Fruit fly (Drosophila melanogaster): ENCODE data around the gene side-IV.

Gene side-IV

dm6 chr3R:13434325-13435168 lies 15.8 kb upstream of the side-IV start, which contains the start of gene yrt:
Gene yrt, minus strand, starts transcription at chr3R:13434984.
- TF ChIP-seq Dfd (GFP tag; optimal IDR thresholded peaks at IDR 0.05): no peak
- TF ChIP-seq Hr78 (GFP tag; optimal IDR thresholded peaks at IDR 0.05): no peak
- no peak for TF ChIP-seq CG32264 (GFP tag; optimal IDR thresholded peaks at IDR 0.05)
- no peak for TF ChIP-seq brk (GFP tag; optimal IDR thresholded peaks at IDR 0.05)
- TF ChIP-seq CrebA (GFP tag; optimal IDR thresholded peaks at IDR 0.05; ENCODE audit: borderline replicate concordance): no peak
- TF ChIP-seq N (GFP tag; optimal IDR thresholded peaks at IDR 0.05): no peak
- TF ChIP-seq OdsH (GFP tag; optimal IDR thresholded peaks at IDR 0.05): no peak
- TF ChIP-seq HLH106 (tag; optimal IDR thresholded peaks at IDR 0.05): no peak
- no peak for TF ChIP-seq CG9705 (GFP tag; optimal IDR thresholded peaks at IDR 0.05)
- TF ChIP-seq Rel (GFP tag; optimal IDR thresholded peaks at IDR 0.05): no peak
- TF ChIP-seq Rel (tag; optimal IDR thresholded peaks at IDR 0.05): peak; percentile 44
- peak; percentile 18 for TF ChIP-seq psq (GFP tag; optimal IDR thresholded peaks at IDR 0.05)
- TF ChIP-seq GATAd (GFP tag; optimal IDR thresholded peaks at IDR 0.05): no peak
- TF ChIP-seq lola (GFP tag; optimal IDR thresholded peaks at IDR 0.05): no peak
- TF ChIP-seq sage (GFP tag; optimal IDR thresholded peaks at IDR 0.05): no peak
- no peak for TF ChIP-seq dsf (GFP tag; optimal IDR thresholded peaks at IDR 0.05; ENCODE audit: borderline replicate concordance)
- no peak for TF ChIP-seq Sp1 (GFP tag; optimal IDR thresholded peaks at IDR 0.05)
- TF ChIP-seq pan (optimal IDR thresholded peaks at IDR 0.05): no peak
- TF ChIP-seq Hnf4 (GFP tag; optimal IDR thresholded peaks at IDR 0.05): no peak
- peak; percentile 89 for TF ChIP-seq Myc (optimal IDR thresholded peaks at IDR 0.05)
- TF ChIP-seq Mio (GFP tag; optimal IDR thresholded peaks at IDR 0.05): no peak

dm6 chr3R:13435836-13436235 lies 14.6 kb upstream of the side-IV start:
- no peak for TF ChIP-seq h (GFP tag; optimal IDR thresholded peaks at IDR 0.05)
- TF ChIP-seq Dfd (GFP tag; optimal IDR thresholded peaks at IDR 0.05): peak; percentile 43

DNA sequence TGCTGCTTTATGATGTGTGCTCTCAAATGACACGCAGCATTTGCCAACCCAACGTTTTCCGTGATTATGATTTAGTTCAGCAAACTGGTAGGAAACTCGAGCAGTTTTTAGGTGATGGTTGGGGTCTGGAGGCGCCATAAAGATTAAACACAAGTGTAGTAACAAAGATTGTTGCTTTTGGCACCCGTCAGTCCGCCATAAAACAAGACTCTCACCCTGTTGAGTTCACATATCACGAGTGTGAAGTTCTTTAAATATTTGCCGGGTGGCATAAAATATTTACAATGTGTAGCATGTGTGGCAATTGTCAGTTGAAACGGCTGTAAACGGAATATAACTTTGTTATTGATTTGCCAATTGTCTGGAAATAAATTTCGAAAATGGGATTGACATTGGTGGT lies 8.7 kb upstream of the side-IV start:
- TF ChIP-seq GATAd (GFP tag; optimal IDR thresholded peaks at IDR 0.05): no peak
- TF ChIP-seq tai (GFP tag; optimal IDR thresholded peaks at IDR 0.05): no peak
- TF ChIP-seq br (GFP tag; optimal IDR thresholded peaks at IDR 0.05): no peak
- no peak for TF ChIP-seq dsf (GFP tag; optimal IDR thresholded peaks at IDR 0.05; ENCODE audit: borderline replicate concordance)
- TF ChIP-seq CG9705 (GFP tag; optimal IDR thresholded peaks at IDR 0.05): no peak
- no peak for TF ChIP-seq psq (GFP tag; optimal IDR thresholded peaks at IDR 0.05)
- TF ChIP-seq Dfd (GFP tag; optimal IDR thresholded peaks at IDR 0.05): no peak
- no peak for TF ChIP-seq HLH106 (tag; optimal IDR thresholded peaks at IDR 0.05)
- no peak for TF ChIP-seq sage (GFP tag; optimal IDR thresholded peaks at IDR 0.05)
- TF ChIP-seq jim (GFP tag; optimal IDR thresholded peaks at IDR 0.05): no peak
- no peak for TF ChIP-seq Dif (GFP tag; optimal IDR thresholded peaks at IDR 0.05; ENCODE audit: partially characterized antibody)

dm6 chr3R:13446048-13446447 lies 4.3 kb upstream of the side-IV start:
- TF ChIP-seq HLH106 (tag; optimal IDR thresholded peaks at IDR 0.05) (no peak), dsf (GFP tag; optimal IDR thresholded peaks at IDR 0.05; ENCODE audit: borderline replicate concordance) (no peak), dl (GFP tag; optimal IDR thresholded peaks at IDR 0.05; ENCODE audit: insufficient read depth in 1 of 2, partially characterized antibody in 2 of 2) (no peak), Dfd (GFP tag; optimal IDR thresholded peaks at IDR 0.05) (no peak), Dif (GFP tag; optimal IDR thresholded peaks at IDR 0.05; ENCODE audit: partially characterized antibody) (no peak), Sp1 (GFP tag; optimal IDR thresholded peaks at IDR 0.05) (no peak), Mio (GFP tag; optimal IDR thresholded peaks at IDR 0.05) (no peak), Vsx2 (GFP tag; optimal IDR thresholded peaks at IDR 0.05; ENCODE audit: partially characterized antibody) (no peak), usp (GFP tag; optimal IDR thresholded peaks at IDR 0.05) (no peak), lola (GFP tag; optimal IDR thresholded peaks at IDR 0.05) (no peak), pan (optimal IDR thresholded peaks at IDR 0.05) (no peak), ey (GFP tag; optimal IDR thresholded peaks at IDR 0.05) (no peak)

- TF ChIP-seq sv (GFP tag; optimal IDR thresholded peaks at IDR 0.05) (peak; percentile 40), Jra (GFP tag; optimal IDR thresholded peaks at IDR 0.05) (no peak)
These were observed 3.9 kb upstream of the side-IV start for dm6 chr3R:13446489-13446888.

Data from whole organism, wandering third instar larva.